Fruit fly (Drosophila melanogaster) whole organism, pupa: ENCODE results near the gene CG7548.
"Not testable (repeated sequence)": the region's sequence is repeated elsewhere in the genome, so short reads cannot be mapped to it uniquely, and the experiment has no call there.

ENCODE experiments used
- CG10348 ChIP-seq: fragments of 200-800 bp; sonication (Bioruptor generic); IDR thresholded peaks from 2 replicates; pipeline ENCODE4 v1.3.6; 2022; ENCODE audit warnings: missing biosample characterization, missing genetic modification characterization
- CG12605 ChIP-seq: fragments of 200-800 bp; sonication (Bioruptor generic); IDR thresholded peaks from 2 replicates; pipeline ENCODE4 v1.3.6; 2022; ENCODE audit warnings: missing biosample characterization, missing genetic modification characterization
- CG13204 ChIP-seq: fragments of 200-800 bp; sonication (Bioruptor generic); optimal IDR thresholded peaks from 2 replicates; lab custom pipeline; 2018; ENCODE audit warnings: missing biosample characterization, mild to moderate bottlenecking, missing genetic modification characterization, moderate library complexity
- CG14655 ChIP-seq: fragments of 200-800 bp; sonication (Bioruptor generic); optimal IDR thresholded peaks from 3 replicates; lab custom pipeline; 2017; ENCODE audit warnings: mild to moderate bottlenecking, missing biosample characterization, missing genetic modification reagents, missing genetic modification characterization
- CG15710 ChIP-seq: fragments of 200-800 bp; sonication (Bioruptor generic); optimal IDR thresholded peaks from 2 replicates; lab custom pipeline; 2018; ENCODE audit warnings: missing biosample characterization, mild to moderate bottlenecking, missing genetic modification characterization, moderate library complexity
- CG17806 ChIP-seq: fragments of 200-800 bp; sonication (Bioruptor generic); optimal IDR thresholded peaks from 2 replicates; lab custom pipeline; 2018; ENCODE audit warnings: missing biosample characterization, mild to moderate bottlenecking, missing genetic modification characterization, moderate library complexity
- CG32121 ChIP-seq: fragments of 200-800 bp; sonication (Bioruptor generic); IDR thresholded peaks from 2 replicates; pipeline ENCODE4 v1.3.6; 2022; ENCODE audit warnings: missing biosample characterization, missing genetic modification characterization
- CG34367 ChIP-seq: fragments of 200-800 bp; sonication (Bioruptor generic); optimal IDR thresholded peaks from 2 replicates; lab custom pipeline; 2018; ENCODE audit warnings: missing biosample characterization, mild to moderate bottlenecking, missing genetic modification characterization
- CG4496 ChIP-seq: fragments of 200-800 bp; sonication (Bioruptor generic); IDR thresholded peaks from 3 replicates; pipeline ENCODE4 v1.3.6; 2022; ENCODE audit warnings: missing biosample characterization, missing genetic modification characterization
- CG8159 ChIP-seq: fragments of 200-800 bp; sonication (Bioruptor generic); optimal IDR thresholded peaks from 3 replicates; lab custom pipeline; 2018; ENCODE audit warnings: missing biosample characterization, mild to moderate bottlenecking, missing genetic modification characterization, moderate library complexity
- CG8301 ChIP-seq: fragments of 200-800 bp; sonication (Bioruptor generic); optimal IDR thresholded peaks from 2 replicates; lab custom pipeline; 2018; ENCODE audit warnings: missing biosample characterization, mild to moderate bottlenecking, missing genetic modification characterization
- CG9948 ChIP-seq: fragments of 200-800 bp; sonication (Bioruptor generic); optimal IDR thresholded peaks from 2 replicates; lab custom pipeline; 2018; ENCODE audit warnings: missing biosample characterization, mild to moderate bottlenecking, missing genetic modification characterization, moderate library complexity
- D1 ChIP-seq: fragments of 200-800 bp; sonication (Bioruptor generic); optimal IDR thresholded peaks from 2 replicates; lab custom pipeline; 2018; ENCODE audit warnings: missing biosample characterization, mild to moderate bottlenecking, missing genetic modification characterization, moderate library complexity
- EcR ChIP-seq: fragments of 200-800 bp; sonication (Bioruptor generic); optimal IDR thresholded peaks from 3 replicates; lab custom pipeline; 2019; ENCODE audit warnings: missing biosample characterization, missing genetic modification characterization, mild to moderate bottlenecking, moderate library complexity, missing genetic modification reagents
- Ets98B ChIP-seq: fragments of 200-800 bp; sonication (Bioruptor generic); IDR thresholded peaks from 2 replicates; pipeline ENCODE4 v1.3.6; 2022; ENCODE audit warnings: missing biosample characterization, missing genetic modification characterization
- Pif1A ChIP-seq: fragments of 200-800 bp; sonication (Bioruptor generic); optimal IDR thresholded peaks from 3 replicates; lab custom pipeline; 2016; ENCODE audit warnings: missing biosample characterization, missing genetic modification characterization
- Pif1B ChIP-seq: fragments of 200-800 bp; sonication (Bioruptor generic); optimal IDR thresholded peaks from 3 replicates; lab custom pipeline; 2016; ENCODE audit warnings: missing biosample characterization, missing genetic modification characterization
- Snoo ChIP-seq: fragments of 200-800 bp; sonication (Bioruptor generic); optimal IDR thresholded peaks from 3 replicates; lab custom pipeline; 2017; ENCODE audit warnings: missing biosample characterization, mild to moderate bottlenecking, missing genetic modification characterization, inconsistent platforms
- fd96Ca ChIP-seq: fragments of 200-800 bp; sonication (Bioruptor generic); IDR thresholded peaks from 3 replicates; pipeline ENCODE4 v1.3.6; 2022; ENCODE audit warnings: missing biosample characterization, missing genetic modification characterization
- gl ChIP-seq: fragments of 200-800 bp; sonication (Bioruptor generic); optimal IDR thresholded peaks from 2 replicates; lab custom pipeline; 2018; ENCODE audit warnings: missing biosample characterization, mild to moderate bottlenecking, missing genetic modification characterization
- rn ChIP-seq: fragments of 200-800 bp; sonication (Bioruptor generic); IDR thresholded peaks from 2 replicates; pipeline ENCODE4 v1.3.6; 2022; ENCODE audit warnings: missing biosample characterization, missing genetic modification characterization

CG7548 gene

dm6 chr3L:7498731-7499130, 7.3 kb downstream of the CG7548 start, which contains the start of gene CG8539:
Gene CG8539 (minus strand): TSS chr3L:7498831.
- not testable (repeated sequence) for TF ChIP-seq rn; CG32121; CG34367 (tag; lab: Kevin White, UChicago)

- TF ChIP-seq CG32121, result no peak
- TF ChIP-seq Pif1A (GFP tag; lab: Kevin White, UChicago), result no peak
- no peak for TF ChIP-seq CG12605
- no peak for TF ChIP-seq Snoo
- no peak for TF ChIP-seq CG34367 (tag; lab: Kevin White, UChicago)
- TF ChIP-seq Pif1B (GFP tag; lab: Kevin White, UChicago), result no peak
- TF ChIP-seq CG17806 (tag; lab: Kevin White, UChicago), result no peak
- TF ChIP-seq CG10348, result no peak
- no peak for TF ChIP-seq CG14655 (GFP tag; lab: Kevin White, UChicago)
- TF ChIP-seq CG8301, result no peak
- no peak for TF ChIP-seq CG4496
These were observed 9.9 kb downstream of the CG7548 start, which contains the start of gene Cyp4d8 for dm6 chr3L:7496097-7496496. Gene Cyp4d8 (minus strand): TSS chr3L:7496197.

dm6 chr3L:7491564-7491963, 14.5 kb downstream of the CG7548 start, which contains the start of gene Cyp316a1:
Gene Cyp316a1 (plus strand): TSS chr3L:7491864.
- TF ChIP-seq CG15710 (tag; lab: Kevin White, UChicago), result no peak
- no peak for TF ChIP-seq rn
- no peak for TF ChIP-seq CG4496
- no peak for TF ChIP-seq fd96Ca (GFP tag; lab: Robert Waterston, UW)
- no peak for TF ChIP-seq gl (tag; lab: Kevin White, UChicago)
- no peak for TF ChIP-seq CG14655 (GFP tag; lab: Kevin White, UChicago)
- TF ChIP-seq Pif1B (GFP tag; lab: Kevin White, UChicago), result no peak
- no peak for TF ChIP-seq D1 (tag; lab: Kevin White, UChicago)
- TF ChIP-seq CG34367 (tag; lab: Kevin White, UChicago), result no peak
- TF ChIP-seq Pif1A (GFP tag; lab: Kevin White, UChicago), result no peak
- TF ChIP-seq CG13204 (GFP tag; lab: Kevin White, UChicago), result no peak
- no peak for TF ChIP-seq Ets98B (GFP tag; lab: Robert Waterston, UW)
- no peak for TF ChIP-seq CG8301
- TF ChIP-seq EcR (GFP tag; lab: Kevin White, UChicago), result no peak
- no peak for TF ChIP-seq Snoo
- no peak for TF ChIP-seq CG17806 (tag; lab: Kevin White, UChicago)
- TF ChIP-seq CG8159 (tag; lab: Kevin White, UChicago), result no peak
- TF ChIP-seq CG9948 (tag; lab: Kevin White, UChicago), result no peak

DNA sequence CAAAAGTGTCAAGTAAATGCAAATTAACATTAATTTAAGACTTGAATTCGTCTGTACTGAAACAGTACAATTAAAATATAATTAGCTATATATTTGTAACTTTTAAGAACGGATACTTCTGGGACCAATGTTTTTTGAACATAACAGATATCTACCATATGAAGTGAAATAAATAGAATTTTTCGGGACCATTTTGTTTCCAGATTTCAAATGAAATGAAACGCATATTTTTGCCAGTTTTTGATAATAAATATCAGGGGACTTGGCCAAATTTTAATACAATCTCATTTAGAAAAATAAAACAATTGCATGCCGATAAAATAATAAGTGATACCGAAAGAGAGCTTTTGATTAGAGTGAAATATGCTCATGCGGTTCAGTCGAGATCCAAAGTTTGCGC, 20.4 kb downstream of the CG7548 start, which contains the start of gene mthl6:
mthl6 (plus strand) TSS at position 301 of the 400 bp plus-strand sequence.
- TF ChIP-seq CG15710 (tag; lab: Kevin White, UChicago), result no peak
- TF ChIP-seq CG13204 (GFP tag; lab: Kevin White, UChicago), result no peak
- TF ChIP-seq CG4496, result no peak
- TF ChIP-seq CG8159 (tag; lab: Kevin White, UChicago), result no peak
- TF ChIP-seq CG34367 (tag; lab: Kevin White, UChicago), result no peak
- TF ChIP-seq CG12605, result no peak
- no peak for TF ChIP-seq CG8301
- TF ChIP-seq CG14655 (GFP tag; lab: Kevin White, UChicago), result no peak
- no peak for TF ChIP-seq Pif1B (GFP tag; lab: Kevin White, UChicago)
- TF ChIP-seq rn, result no peak
- TF ChIP-seq CG32121, result no peak
- TF ChIP-seq D1 (tag; lab: Kevin White, UChicago), result no peak
- no peak for TF ChIP-seq gl (tag; lab: Kevin White, UChicago)
- no peak for TF ChIP-seq EcR (GFP tag; lab: Kevin White, UChicago)
- no peak for TF ChIP-seq fd96Ca (GFP tag; lab: Robert Waterston, UW)
- no peak for TF ChIP-seq Ets98B (GFP tag; lab: Robert Waterston, UW)

- TF ChIP-seq CG32121 (no peak), Snoo (no peak), gl (tag; lab: Kevin White, UChicago) (no peak), D1 (tag; lab: Kevin White, UChicago) (no peak), CG13204 (GFP tag; lab: Kevin White, UChicago) (no peak), CG4496 (no peak), CG17806 (tag; lab: Kevin White, UChicago) (no peak), CG8301 (no peak)
These were observed 30.7 kb downstream of the CG7548 start, which contains the start of gene CG43292 for dm6 chr3L:7475270-7475669. Gene CG43292 (plus strand): TSS chr3L:7475570.

DNA sequence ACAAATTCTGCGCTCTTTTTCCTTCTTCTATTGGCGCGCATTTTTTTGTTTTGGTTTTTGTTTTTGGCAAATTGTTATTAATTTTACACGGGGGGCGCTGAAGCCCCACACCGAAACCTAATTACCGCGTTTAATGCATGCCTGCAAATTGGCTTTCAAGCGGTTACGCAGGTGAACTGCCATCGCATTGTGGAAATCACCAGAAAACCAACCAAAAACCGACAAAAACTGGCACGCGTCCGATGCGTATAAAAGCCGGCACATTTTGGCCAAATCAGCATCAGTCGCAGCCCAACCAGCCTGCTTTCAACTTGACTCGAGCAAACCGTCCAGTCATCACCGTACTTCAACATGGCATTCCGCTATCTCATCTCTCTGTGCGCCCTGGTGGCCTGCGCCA, 34.8 kb downstream of the CG7548 start, which contains the start of gene CG8541:
CG8541 (plus strand) TSS at position 301 of the 400 bp plus-strand sequence.
- no peak for TF ChIP-seq Pif1B (GFP tag; lab: Kevin White, UChicago)
- no peak for TF ChIP-seq CG13204 (GFP tag; lab: Kevin White, UChicago)
- TF ChIP-seq rn, result no peak
- no peak for TF ChIP-seq CG9948 (tag; lab: Kevin White, UChicago)
- no peak for TF ChIP-seq fd96Ca (GFP tag; lab: Robert Waterston, UW)
- no peak for TF ChIP-seq EcR (GFP tag; lab: Kevin White, UChicago)
- TF ChIP-seq CG32121, result no peak
- no peak for TF ChIP-seq CG15710 (tag; lab: Kevin White, UChicago)
- TF ChIP-seq CG12605, result no peak
- no peak for TF ChIP-seq CG10348
- no peak for TF ChIP-seq CG8301
- no peak for TF ChIP-seq CG17806 (tag; lab: Kevin White, UChicago)
- TF ChIP-seq gl (tag; lab: Kevin White, UChicago), result no peak
- no peak for TF ChIP-seq CG4496
- no peak for TF ChIP-seq Ets98B (GFP tag; lab: Robert Waterston, UW)
- TF ChIP-seq CG14655 (GFP tag; lab: Kevin White, UChicago), result no peak
- no peak for TF ChIP-seq D1 (tag; lab: Kevin White, UChicago)
- no peak for TF ChIP-seq CG8159 (tag; lab: Kevin White, UChicago)
- TF ChIP-seq CG34367 (tag; lab: Kevin White, UChicago), result no peak
- TF ChIP-seq Snoo, result no peak
